Worm (Caenorhabditis elegans) whole organism, mixed stage, embryonic: ENCODE measurements around the gene idpc-2.

ENCODE experiments used
- elt-3 ChIP-seq: fragments of 150-350 bp; optimal IDR thresholded peaks from 2 replicates; lab custom pipeline; 2014; ENCODE audit warnings: missing biosample characterization, missing genetic modification characterization
- lin-13 ChIP-seq: fragments of 150-350 bp; optimal IDR thresholded peaks from 2 replicates; lab custom pipeline; 2014; ENCODE audit warnings: missing biosample characterization, missing genetic modification characterization
- lsy-2 ChIP-seq: fragments of 150-350 bp; optimal IDR thresholded peaks from 2 replicates; lab custom pipeline; 2014; ENCODE audit warnings: missing biosample characterization, missing genetic modification characterization
- nhr-76 ChIP-seq: sonication (generic microtip); optimal IDR thresholded peaks from 2 replicates; lab custom pipeline; 2017; ENCODE audit warnings: missing biosample characterization, missing genetic modification characterization
- pha-4 ChIP-seq: fragments of 150-350 bp; optimal IDR thresholded peaks from 2 replicates; lab custom pipeline; 2018; ENCODE audit warnings: missing biosample characterization, missing genetic modification reagents, missing genetic modification characterization
- tbx-8 ChIP-seq: fragments of 200-800 bp; sonication (Bioruptor generic); optimal IDR thresholded peaks from 2 replicates; lab custom pipeline; 2018; ENCODE audit warnings: mild to moderate bottlenecking, missing genetic modification characterization, moderate library complexity, missing compliant biosample characterization
- unc-39 ChIP-seq: fragments of 150-350 bp; optimal IDR thresholded peaks from 2 replicates; lab custom pipeline; 2014; ENCODE audit warnings: missing biosample characterization, missing genetic modification characterization

ce11 chrV:8580961-8581360 is 40.2 kb downstream of the idpc-2 start, which contains the start of gene C10B5.1:
- TF ChIP-seq lin-13 (tag; lab: Kevin White, UChicago) (no peak), pha-4 (no peak), unc-39 (tag; lab: Kevin White, UChicago) (no peak), nhr-76 (tag; lab: Kevin White, UChicago) (no peak), tbx-8 (no peak), elt-3 (tag; lab: Kevin White, UChicago) (no peak), lsy-2 (tag; lab: Kevin White, UChicago) (no peak)
